Fruit fly (Drosophila melanogaster): ENCODE results near the gene CG32086.

CG32086 gene

dm6 chr3L:11627819-11628483 lies 44.1 kb upstream of the CG32086 start, which contains the start of gene Apt1 (continued):
- no peak for TF ChIP-seq Aef1 (GFP tag; IDR thresholded peaks at IDR 0.05)
- TF ChIP-seq Dll (GFP tag; IDR thresholded peaks at IDR 0.05; ENCODE audit: partially characterized antibody) = peak; percentile 94
- TF ChIP-seq crp (GFP tag; optimal IDR thresholded peaks at IDR 0.05) = no peak
- TF ChIP-seq CG17328 (GFP tag; IDR thresholded peaks at IDR 0.05) = no peak
- no peak for TF ChIP-seq fd96Cb (tag; optimal IDR thresholded peaks at IDR 0.05)
- no peak for TF ChIP-seq z (GFP tag; IDR thresholded peaks at IDR 0.05)
- TF ChIP-seq CG17361 (GFP tag; IDR thresholded peaks at IDR 0.05) = no peak
- TF ChIP-seq CG9876 (GFP tag; optimal IDR thresholded peaks at IDR 0.05) = no peak
- TF ChIP-seq ftz-f1 (GFP tag; optimal IDR thresholded peaks at IDR 0.05) = peak; percentile 39
- no peak for TF ChIP-seq CG5953 (GFP tag; IDR thresholded peaks at IDR 0.05)
- no peak for TF ChIP-seq psq (GFP tag; optimal IDR thresholded peaks at IDR 0.05)
- TF ChIP-seq sob (GFP tag; IDR thresholded peaks at IDR 0.05) = peak; percentile 52
- TF ChIP-seq esg (GFP tag; conservative IDR thresholded peaks at IDR 0.05) = no peak
- TF ChIP-seq CG16813 (GFP tag; IDR thresholded peaks at IDR 0.05; ENCODE audit: partially characterized antibody) = peak; percentile 92
- no peak for TF ChIP-seq exex (tag; optimal IDR thresholded peaks at IDR 0.05)
- peak; percentile 87; the same call in 2 of the 4 replicates for TF ChIP-seq chinmo (GFP tag; IDR thresholded peaks at IDR 0.05; ENCODE audit: partially characterized antibody)
- no peak; the same call in 1 of the 2 replicates for TF ChIP-seq NFAT (GFP tag; IDR thresholded peaks at IDR 0.05)
- no peak for TF ChIP-seq CG12155 (GFP tag; optimal IDR thresholded peaks at IDR 0.05)
- TF ChIP-seq klu (GFP tag; IDR thresholded peaks at IDR 0.05) = no peak
- TF ChIP-seq CG6683 (GFP tag; optimal IDR thresholded peaks at IDR 0.05) = no peak
- no peak for TF ChIP-seq CG31388 (GFP tag; optimal IDR thresholded peaks at IDR 0.05)
- TF ChIP-seq jing (GFP tag; optimal IDR thresholded peaks at IDR 0.05) = no peak
- TF ChIP-seq nerfin-2 (GFP tag; IDR thresholded peaks at IDR 0.05; ENCODE audit: partially characterized antibody) = peak; percentile 82
- no peak for TF ChIP-seq h (optimal IDR thresholded peaks at IDR 0.05)
- no peak for TF ChIP-seq chm (GFP tag; IDR thresholded peaks at IDR 0.05)
- TF ChIP-seq YL-1 (GFP tag; optimal IDR thresholded peaks at IDR 0.05) = peak; percentile 27
- no peak for TF ChIP-seq D (optimal IDR thresholded peaks at IDR 0.05)
- no peak for TF ChIP-seq D (GFP tag; optimal IDR thresholded peaks at IDR 0.05)
- no peak for TF ChIP-seq dimm (GFP tag; IDR thresholded peaks at IDR 0.05)
- TF ChIP-seq CG2199 (GFP tag; IDR thresholded peaks at IDR 0.05) = no peak
- TF ChIP-seq Dref (GFP tag; IDR thresholded peaks at IDR 0.05) = peak; percentile 95
- no peak for TF ChIP-seq CG3407 (GFP tag; optimal IDR thresholded peaks at IDR 0.05)
- TF ChIP-seq Hsf (GFP tag; optimal IDR thresholded peaks at IDR 0.05) = no peak

DNA sequence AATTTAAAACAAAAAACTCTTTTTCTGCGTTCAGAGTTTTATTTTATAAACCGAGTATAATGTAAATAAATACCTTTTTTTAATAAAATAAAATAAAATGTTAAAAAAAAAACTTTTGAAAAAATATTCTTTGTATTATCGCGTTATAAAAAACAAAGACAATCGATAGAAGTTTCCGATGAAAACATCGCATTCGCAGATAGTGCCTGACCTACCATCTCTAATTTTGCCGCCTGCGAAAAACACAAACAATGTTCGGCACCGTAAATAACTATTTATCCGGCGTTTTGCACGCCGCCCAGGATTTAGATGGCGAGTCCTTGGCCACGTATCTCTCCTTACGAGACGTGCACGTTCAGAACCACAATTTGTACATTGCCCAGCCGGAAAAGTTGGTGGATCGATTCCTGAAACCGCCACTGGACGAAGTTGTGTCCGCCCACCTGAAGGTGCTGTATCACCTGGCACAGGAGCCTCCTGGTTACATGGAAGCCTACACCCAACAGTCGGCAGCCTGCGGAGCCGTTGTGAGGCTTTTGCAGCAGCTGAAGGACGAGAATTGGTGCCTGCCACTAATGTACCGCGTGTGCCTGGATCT lies 42.5 kb upstream of the CG32086 start, which contains the start of gene PCID2:
Gene PCID2 (plus strand): TSS at position 213 of the 598 bp plus-strand sequence.
- peak; percentile 45; the same call in 1 of the 2 replicates for TF ChIP-seq ato (GFP tag; IDR thresholded peaks at IDR 0.05; ENCODE audit: partially characterized antibody)
- TF ChIP-seq rib (GFP tag; IDR thresholded peaks at IDR 0.05) = no peak
- no peak for TF ChIP-seq psq (GFP tag; optimal IDR thresholded peaks at IDR 0.05)
- no peak for TF ChIP-seq tap (tag; optimal IDR thresholded peaks at IDR 0.05)
- TF ChIP-seq CG2712 (tag; optimal IDR thresholded peaks at IDR 0.05) = no peak
- TF ChIP-seq grau (tag; optimal IDR thresholded peaks at IDR 0.05) = no peak
- TF ChIP-seq unc-4 (GFP tag; IDR thresholded peaks at IDR 0.05; ENCODE audit: partially characterized antibody) = peak; percentile 77
- TF ChIP-seq CG34376 (GFP tag; optimal IDR thresholded peaks at IDR 0.05) = no peak
- peak; percentile 33 for TF ChIP-seq CG2116 (GFP tag; optimal IDR thresholded peaks at IDR 0.05)
- peak; percentile 72 for TF ChIP-seq nerfin-2 (GFP tag; IDR thresholded peaks at IDR 0.05; ENCODE audit: partially characterized antibody)
- peak; percentile 73 for TF ChIP-seq hbn (GFP tag; IDR thresholded peaks at IDR 0.05; ENCODE audit: partially characterized antibody)
- TF ChIP-seq ATbp (GFP tag; optimal IDR thresholded peaks at IDR 0.05) = no peak
- no peak for TF ChIP-seq CG11504 (tag; optimal IDR thresholded peaks at IDR 0.05)
- no peak for TF ChIP-seq CG3838 (GFP tag; optimal IDR thresholded peaks at IDR 0.05)
- peak; percentile 68 for TF ChIP-seq stwl (tag; optimal IDR thresholded peaks at IDR 0.05)
- peak; percentile 68; the same call in 1 of the 3 replicates for TF ChIP-seq HLH4C (GFP tag; IDR thresholded peaks at IDR 0.05; ENCODE audit: partially characterized antibody)
- no peak for TF ChIP-seq CG6813 (GFP tag; optimal IDR thresholded peaks at IDR 0.05)
- TF ChIP-seq Myb (GFP tag; optimal IDR thresholded peaks at IDR 0.05) = peak; percentile 14
- TF ChIP-seq Eip74EF (GFP tag; optimal IDR thresholded peaks at IDR 0.05) = no peak
